Fruit fly (Drosophila melanogaster): ENCODE data around the gene CG31642.
A peak's percentile ranks its signal among the peaks of the same experiment; 100 is the strongest.

The CG31642 gene

dm6 chr2L:6098479-6099269, 19.6 kb upstream of the CG31642 start, which contains the start of gene CG9175 (continued):
- TF ChIP-seq HLH3B (GFP tag; IDR thresholded peaks at IDR 0.05) (no peak), ind (GFP tag; optimal IDR thresholded peaks at IDR 0.05) (peak; percentile 7), CG11504 (tag; optimal IDR thresholded peaks at IDR 0.05) (peak; percentile 43), Med (GFP tag) (peak; percentile 93), Dip3 (GFP tag; optimal IDR thresholded peaks at IDR 0.05) (no peak), CG16813 (GFP tag; IDR thresholded peaks at IDR 0.05; ENCODE audit: partially characterized antibody) (peak; percentile 95), CG34422 (GFP tag; IDR thresholded peaks at IDR 0.05) (peak; percentile 81), Atf3 (GFP tag; optimal IDR thresholded peaks at IDR 0.05) (no peak), CG6854 (GFP tag; optimal IDR thresholded peaks at IDR 0.05) (peak; percentile 32), pita (GFP tag; optimal IDR thresholded peaks at IDR 0.05) (no peak), CG1233 (GFP tag; optimal IDR thresholded peaks at IDR 0.05) (no peak), CG11560 (tag; IDR thresholded peaks at IDR 0.05) (no peak), CG9215 (GFP tag; IDR thresholded peaks at IDR 0.05) (no peak), Neu2 (GFP tag; optimal IDR thresholded peaks at IDR 0.05; ENCODE audit: borderline replicate concordance) (no peak), CG17359 (tag; optimal IDR thresholded peaks at IDR 0.05) (peak; percentile 2), CG18476 (GFP tag; optimal IDR thresholded peaks at IDR 0.05) (no peak), Spps (tag; optimal IDR thresholded peaks at IDR 0.05) (peak; percentile 7), Ssrp (tag; optimal IDR thresholded peaks at IDR 0.05) (no peak), kah (GFP tag; optimal IDR thresholded peaks at IDR 0.05) (no peak), fd64A (GFP tag; optimal IDR thresholded peaks at IDR 0.05) (no peak), Kr (GFP tag; optimal IDR thresholded peaks at IDR 0.05) (no peak), CG3847 (GFP tag; IDR thresholded peaks at IDR 0.05) (peak; percentile 84), her (GFP tag; optimal IDR thresholded peaks at IDR 0.05) (peak; percentile 72), CG13894 (tag; optimal IDR thresholded peaks at IDR 0.05) (peak; percentile 75), en (GFP tag; optimal IDR thresholded peaks at IDR 0.05) (no peak), mam (GFP tag; optimal IDR thresholded peaks at IDR 0.05) (peak; percentile 63), Camta (GFP tag; optimal IDR thresholded peaks at IDR 0.05) (peak; percentile 3), Abd-B (GFP tag; optimal IDR thresholded peaks at IDR 0.05) (no peak), pum (GFP tag; optimal IDR thresholded peaks at IDR 0.05) (no peak), Doc2 (GFP tag; IDR thresholded peaks at IDR 0.05) (no peak), tin (GFP tag; optimal IDR thresholded peaks at IDR 0.05) (peak; percentile 33), chm (GFP tag; IDR thresholded peaks at IDR 0.05) (peak; percentile 41; the same call in 1 of the 2 replicates), nom (GFP tag; optimal IDR thresholded peaks at IDR 0.05) (no peak), Taf1 (GFP tag; IDR thresholded peaks at IDR 0.05) (no peak), CG3838 (GFP tag; optimal IDR thresholded peaks at IDR 0.05) (no peak), CG2120 (GFP tag; optimal IDR thresholded peaks at IDR 0.05) (peak; percentile 61), Tbp (GFP tag; optimal IDR thresholded peaks at IDR 0.05) (no peak), CG8281 (tag; optimal IDR thresholded peaks at IDR 0.05) (no peak), CG12744 (GFP tag; optimal IDR thresholded peaks at IDR 0.05) (no peak), eve (GFP tag; optimal IDR thresholded peaks at IDR 0.05) (no peak), CG7786 (GFP tag; optimal IDR thresholded peaks at IDR 0.05) (no peak), emc (GFP tag; optimal IDR thresholded peaks at IDR 0.05) (no peak), CG2678 (tag; optimal IDR thresholded peaks at IDR 0.05) (peak; percentile 36), CG4424 (GFP tag; optimal IDR thresholded peaks at IDR 0.05) (peak; percentile 42), CG1603 (tag; optimal IDR thresholded peaks at IDR 0.05) (peak; percentile 90), Dll (GFP tag; IDR thresholded peaks at IDR 0.05; ENCODE audit: partially characterized antibody) (peak; percentile 95), CG6689 (GFP tag; IDR thresholded peaks at IDR 0.05) (no peak), Pdp1 (GFP tag; optimal IDR thresholded peaks at IDR 0.05) (peak; percentile 22 to 63), CG13296 (GFP tag; optimal IDR thresholded peaks at IDR 0.05) (no peak)

Data from whole organism, embryonic.